Worm (Caenorhabditis elegans): Measurements from ENCODE around the gene cht-4.

The cht-4 gene

DNA sequence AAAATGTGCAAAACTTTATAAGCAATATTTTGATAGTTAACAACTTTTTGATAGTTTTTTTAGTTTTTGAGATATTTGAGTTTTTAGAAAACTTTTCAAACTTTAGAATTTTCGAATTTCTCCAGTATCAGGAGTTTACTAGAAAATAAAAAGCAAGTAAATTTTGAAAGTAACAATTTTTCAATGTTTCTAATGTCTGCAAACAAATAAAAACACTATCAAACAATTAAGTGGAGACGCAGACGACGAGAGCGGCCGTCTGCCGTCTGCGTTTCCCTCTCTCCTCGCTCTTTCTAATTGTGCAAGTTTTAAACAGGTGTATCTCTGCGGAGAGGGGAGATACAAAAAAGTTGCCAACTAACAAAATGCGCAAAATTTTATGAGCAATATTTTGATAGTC is 4.4 kb downstream of the cht-4 start:
- TF ChIP-seq unc-130 (tag; optimal IDR thresholded peaks at IDR 0.05) (no peak), efl-1 (optimal IDR thresholded peaks at IDR 0.05) (no peak), efl-1 (GFP tag; optimal IDR thresholded peaks at IDR 0.05 in 1 of 2) (peak in 1 of 2 experiments; percentile 52), egl-27 (tag; optimal IDR thresholded peaks at IDR 0.05) (no peak)

DNA sequence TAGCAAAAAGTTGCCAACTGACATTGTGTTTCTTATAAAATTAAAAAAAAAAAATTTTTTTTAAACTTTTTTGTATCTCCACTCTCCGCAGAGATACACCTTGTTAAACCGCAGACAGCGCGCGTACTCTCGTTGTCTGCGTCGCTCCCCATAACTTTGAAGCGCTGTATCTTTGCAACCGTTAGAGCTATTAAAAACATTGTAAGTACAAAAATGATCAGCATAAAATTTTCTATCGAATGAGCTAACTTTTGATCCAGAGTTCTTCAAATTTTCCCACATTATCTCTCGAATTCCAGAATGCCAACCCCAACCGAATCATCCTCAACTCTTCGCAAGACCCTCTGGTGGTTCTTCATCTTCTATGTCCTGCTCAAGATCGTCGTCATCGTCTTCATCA is 5.1 kb downstream of the cht-4 start, which contains the start of gene Y22D7AL.1:
TSS of gene Y22D7AL.1 (plus strand) at position 301 of the 400 bp plus-strand sequence.
- TF ChIP-seq C04F5.9 (tag; optimal IDR thresholded peaks at IDR 0.05) (no peak), unc-86 (tag; optimal IDR thresholded peaks at IDR 0.05) (no peak), snpc-4 (tag; optimal IDR thresholded peaks at IDR 0.05) (no peak), egl-27 (tag; optimal IDR thresholded peaks at IDR 0.05) (no peak), elt-2 (tag; optimal IDR thresholded peaks at IDR 0.05) (no peak), lin-14 (GFP tag; optimal IDR thresholded peaks at IDR 0.05) (no peak), nhr-28 (tag; optimal IDR thresholded peaks at IDR 0.05) (no peak), dsc-1 (tag; optimal IDR thresholded peaks at IDR 0.05) (no peak)

DNA sequence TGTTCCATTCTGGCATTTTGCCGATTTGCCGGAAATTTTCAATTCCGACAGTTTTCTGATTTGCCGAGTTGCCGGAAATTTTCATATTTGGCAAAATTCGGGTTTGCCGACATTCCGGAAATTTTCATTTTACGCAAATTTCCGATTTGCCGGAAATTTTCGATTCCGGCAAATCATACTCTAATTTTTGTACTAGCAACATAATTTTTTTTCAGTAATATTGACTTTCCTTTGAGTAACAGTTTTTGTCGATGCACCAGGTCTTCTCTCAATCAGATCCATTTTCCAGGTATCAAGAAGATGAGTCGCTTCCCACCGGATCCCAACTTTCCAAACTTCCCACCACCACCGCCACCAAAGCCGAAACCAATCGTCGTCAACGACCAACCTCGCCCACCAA is 16.1 kb downstream of the cht-4 start, which contains the start of gene Y22D7AL.3:
TSS of gene Y22D7AL.3 (plus strand) at position 301 of the 400 bp plus-strand sequence.
- TF ChIP-seq efl-1 (optimal IDR thresholded peaks at IDR 0.05), result no peak
- peak in 1 of 2 experiments; percentile 35 for TF ChIP-seq efl-1 (GFP tag; optimal IDR thresholded peaks at IDR 0.05 in 1 of 2)
- TF ChIP-seq dpl-1 (GFP tag; optimal IDR thresholded peaks at IDR 0.05), result no peak
- peak; percentile 14 for TF ChIP-seq nhr-85 (tag)
- no peak for TF ChIP-seq nhr-47 (tag; optimal IDR thresholded peaks at IDR 0.05)

DNA sequence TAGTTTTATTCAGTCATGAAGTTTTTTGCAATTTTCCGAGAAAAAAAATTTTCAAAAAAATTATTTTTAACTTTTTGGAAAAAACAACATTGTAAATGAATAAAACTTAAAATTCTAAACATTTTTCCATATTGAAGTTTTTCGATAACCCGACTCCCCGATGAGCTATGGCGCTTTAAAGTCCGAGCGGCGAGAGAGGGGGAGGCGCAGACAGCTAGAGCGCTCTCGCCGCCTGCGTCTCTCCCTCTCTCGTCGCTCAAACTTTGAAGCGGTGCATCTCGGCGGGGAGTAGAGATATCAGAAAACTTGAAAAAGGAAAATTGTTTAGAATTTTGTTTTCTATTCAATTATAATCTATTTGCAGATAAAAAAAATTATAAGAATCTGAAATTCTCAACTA is 18.9 kb downstream of the cht-4 start:
- TF ChIP-seq sptf-1 (tag; optimal IDR thresholded peaks at IDR 0.05) (no peak), lin-35 (GFP tag; optimal IDR thresholded peaks at IDR 0.05) (no peak), ceh-88 (GFP tag; IDR thresholded peaks at IDR 0.05) (no peak), tbx-2 (tag; optimal IDR thresholded peaks at IDR 0.05) (no peak), ceh-82 (tag; optimal IDR thresholded peaks at IDR 0.05) (no peak), pqm-1 (tag; optimal IDR thresholded peaks at IDR 0.05) (no peak), unc-62 (GFP tag; optimal IDR thresholded peaks at IDR 0.05) (no peak), xbp-1 (tag; optimal IDR thresholded peaks at IDR 0.05) (no peak), tlp-1 (tag; optimal IDR thresholded peaks at IDR 0.05) (no peak), blmp-1 (tag; optimal IDR thresholded peaks at IDR 0.05) (no peak), vab-15 (tag; optimal IDR thresholded peaks at IDR 0.05) (no peak), pag-3 (tag; optimal IDR thresholded peaks at IDR 0.05; ENCODE audit: borderline replicate concordance, insufficient read depth) (no peak), hlh-17 (GFP tag; optimal IDR thresholded peaks at IDR 0.05; ENCODE audit: borderline replicate concordance) (no peak), grh-1 (GFP tag; IDR thresholded peaks at IDR 0.05) (no peak), lin-14 (GFP tag; optimal IDR thresholded peaks at IDR 0.05) (no peak)

DNA sequence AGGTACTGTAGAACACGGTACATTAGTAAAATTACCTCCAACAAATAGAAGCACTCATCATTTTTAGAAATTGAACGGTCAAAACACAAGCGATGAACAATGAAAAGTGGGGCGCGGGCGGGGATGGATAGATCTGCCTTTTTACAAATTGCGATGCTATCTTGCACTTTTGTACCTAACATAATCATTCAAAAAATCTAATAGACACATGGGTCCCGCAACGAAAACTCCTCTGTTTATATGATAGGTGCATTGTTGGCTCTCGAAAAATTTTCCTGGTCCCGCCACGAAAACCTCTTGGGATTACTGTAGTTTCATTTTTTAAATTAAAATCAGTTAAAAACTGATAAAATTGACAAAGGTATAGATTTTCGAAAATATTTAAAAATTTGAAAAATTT is 23.0 kb downstream of the cht-4 start, which contains the start of gene Y22D7AL.11:
TSS of gene Y22D7AL.11 (minus strand) at position 101 of the 400 bp plus-strand sequence.
- TF ChIP-seq grh-1 (GFP tag; IDR thresholded peaks at IDR 0.05), result no peak
- no peak for TF ChIP-seq hlh-17 (GFP tag; optimal IDR thresholded peaks at IDR 0.05; ENCODE audit: borderline replicate concordance)
- no peak for TF ChIP-seq ceh-63 (GFP tag; optimal IDR thresholded peaks at IDR 0.05)
- TF ChIP-seq dsc-1 (tag; optimal IDR thresholded peaks at IDR 0.05), result no peak
- TF ChIP-seq mef-2 (tag; optimal IDR thresholded peaks at IDR 0.05), result no peak
- TF ChIP-seq fos-1 (tag; optimal IDR thresholded peaks at IDR 0.05), result no peak

DNA sequence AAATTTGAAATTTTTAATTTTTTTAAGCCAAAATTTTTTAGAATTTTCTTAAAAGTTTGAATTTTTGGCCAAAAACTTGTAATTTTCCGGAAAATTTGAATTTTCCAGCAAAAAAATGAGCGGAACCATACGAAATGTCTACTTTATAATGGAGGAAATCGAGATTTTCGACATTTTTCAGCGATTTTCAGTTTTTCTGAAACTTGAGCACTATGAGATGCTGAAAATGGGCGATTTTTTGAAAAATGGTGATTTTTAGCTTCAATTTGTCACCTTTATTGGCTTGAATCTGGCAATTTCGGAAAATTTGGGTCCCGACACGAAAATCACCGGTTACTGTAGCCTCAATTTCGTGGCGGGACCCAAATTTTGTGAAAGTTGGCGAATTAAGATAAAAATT is 30.8 kb downstream of the cht-4 start, which contains the start of gene Y22D7AL.4:
TSS of gene Y22D7AL.4 (plus strand) at position 109 of the 400 bp plus-strand sequence.
- TF ChIP-seq nhr-84 (tag; optimal IDR thresholded peaks at IDR 0.05) (no peak), efl-1 (optimal IDR thresholded peaks at IDR 0.05) (no peak), efl-1 (GFP tag; optimal IDR thresholded peaks at IDR 0.05 in 1 of 2) (peak in 1 of 2 experiments; percentile 13), nhr-85 (tag) (peak; percentile 52), nhr-28 (tag; optimal IDR thresholded peaks at IDR 0.05) (no peak)
